Worm (Caenorhabditis elegans) whole organism, L4 larva: ENCODE results near the gene oac-51.

Experiments used
- F26F4.8 ChIP-seq: fragments of 200-800 bp; sonication (Bioruptor generic); conservative IDR thresholded peaks from 2 replicates; pipeline ENCODE4 v1.3.6; 2022; ENCODE audit warnings: missing genetic modification characterization, missing compliant biosample characterization
- ZK546.5 ChIP-seq, 2 experiments: sonication (generic microtip); optimal IDR thresholded peaks; 2 replicates each; lab custom pipeline; 2017; ENCODE audit warnings: missing biosample characterization in 2 of 2, missing genetic modification characterization in 2 of 2
- aha-1 ChIP-seq: fragments of 150-350 bp; peaks from one replicate; lab custom pipeline; 2014; ENCODE audit warnings: missing biosample characterization, missing genetic modification characterization
- aly-2 ChIP-seq: sonication (generic microtip); optimal IDR thresholded peaks from 2 replicates; lab custom pipeline; 2018; ENCODE audit warnings: missing biosample characterization, missing genetic modification characterization
- arid-1 ChIP-seq: fragments of 200-800 bp; sonication (Bioruptor generic); conservative IDR thresholded peaks from 2 replicates; pipeline ENCODE4 v1.3.6; 2022; ENCODE audit warnings: missing genetic modification reagents, missing genetic modification characterization, missing compliant biosample characterization
- attf-4 ChIP-seq: sonication (generic microtip); optimal IDR thresholded peaks from 3 replicates; lab custom pipeline; 2017; ENCODE audit warnings: missing biosample characterization, missing genetic modification characterization
- ceh-44 ChIP-seq: fragments of 200-800 bp; sonication (Bioruptor generic); IDR thresholded peaks from 2 replicates; pipeline ENCODE4 v1.3.6; 2022; ENCODE audit warnings: missing genetic modification reagents, missing genetic modification characterization, missing compliant biosample characterization
- ceh-62 ChIP-seq: sonication (generic microtip); optimal IDR thresholded peaks from 2 replicates; lab custom pipeline; 2017; ENCODE audit warnings: missing biosample characterization, missing genetic modification characterization
- ceh-82 ChIP-seq: sonication (generic microtip); optimal IDR thresholded peaks from 2 replicates; lab custom pipeline; 2017; ENCODE audit warnings: missing biosample characterization, missing genetic modification characterization
- ces-1 ChIP-seq: fragments of 150-350 bp; sonication (generic microtip); optimal IDR thresholded peaks from 4 replicates; lab custom pipeline; 2014; ENCODE audit warnings: missing biosample characterization, missing genetic modification reagents, missing genetic modification characterization
- cey-2 ChIP-seq: sonication (generic microtip); optimal IDR thresholded peaks from 3 replicates; lab custom pipeline; 2017; ENCODE audit warnings: missing genetic modification characterization, mild to moderate bottlenecking, missing compliant biosample characterization, antibody characterized with exemption, borderline replicate concordance; ENCODE audit not compliant: insufficient read depth
- ctbp-1 ChIP-seq: fragments of 200-800 bp; sonication (Bioruptor generic); IDR thresholded peaks from 2 replicates; pipeline ENCODE4 v1.3.6; 2022; ENCODE audit warnings: missing genetic modification reagents, missing genetic modification characterization, missing compliant biosample characterization
- daf-16 ChIP-seq, 3 experiments: sonication (generic microtip); optimal IDR thresholded peaks; 2 replicates each; lab custom pipeline; 2016 to 2017; ENCODE audit warnings: missing genetic modification characterization in 3 of 3, missing genetic modification reagents in 3 of 3, mild to moderate bottlenecking in 2 of 3, missing compliant biosample characterization in 2 of 3, missing biosample characterization in 1 of 3, moderate library complexity in 1 of 3
- daf-19 ChIP-seq: fragments of 200-800 bp; sonication (Bioruptor generic); conservative IDR thresholded peaks from 2 replicates; pipeline ENCODE4 v1.3.6; 2022; ENCODE audit warnings: missing genetic modification characterization, missing compliant biosample characterization
- daf-8 ChIP-seq: fragments of 200-800 bp; sonication (Bioruptor generic); IDR thresholded peaks from 2 replicates; pipeline ENCODE4 v1.3.6; 2022; ENCODE audit warnings: missing genetic modification characterization, missing compliant biosample characterization
- dmd-8 ChIP-seq: fragments of 200-800 bp; sonication (Bioruptor generic); IDR thresholded peaks from 2 replicates; pipeline ENCODE4 v1.3.6; 2022; ENCODE audit warnings: missing genetic modification characterization, missing compliant biosample characterization
- dmd-9 ChIP-seq: fragments of 200-800 bp; sonication (Bioruptor generic); IDR thresholded peaks from 2 replicates; pipeline ENCODE4 v1.3.6; 2022; ENCODE audit warnings: missing genetic modification reagents, missing genetic modification characterization, missing compliant biosample characterization
- dpl-1 ChIP-seq: fragments of 150-350 bp; optimal IDR thresholded peaks from 2 replicates; lab custom pipeline; 2014; ENCODE audit warnings: missing biosample characterization, missing genetic modification reagents, missing genetic modification characterization
- dve-1 ChIP-seq: sonication (generic microtip); optimal IDR thresholded peaks from 2 replicates; lab custom pipeline; 2017; ENCODE audit warnings: antibody characterized with exemption, mild to moderate bottlenecking, missing genetic modification characterization, missing compliant biosample characterization; ENCODE audit not compliant: insufficient read depth
- hif-1 ChIP-seq, 2 experiments: sonication (generic microtip); optimal IDR thresholded peaks; 2 replicates each; lab custom pipeline; 2016 to 2017; ENCODE audit warnings: missing compliant biosample characterization in 2 of 2, missing genetic modification characterization in 2 of 2, missing genetic modification reagents in 2 of 2, missing genotype in 2 of 2, mild to moderate bottlenecking in 1 of 2
- hlh-30 ChIP-seq: sonication (generic microtip); optimal IDR thresholded peaks from 2 replicates; lab custom pipeline; 2017; ENCODE audit warnings: antibody characterized with exemption, mild to moderate bottlenecking, missing genetic modification characterization, missing compliant biosample characterization; ENCODE audit not compliant: insufficient read depth
- jun-1 ChIP-seq: fragments of 150-350 bp; optimal IDR thresholded peaks from 2 replicates; lab custom pipeline; 2014; ENCODE audit warnings: missing biosample characterization, missing genetic modification reagents, missing genetic modification characterization
- lim-7 ChIP-seq: fragments of 200-800 bp; sonication (Bioruptor generic); IDR thresholded peaks from 2 replicates; pipeline ENCODE4 v1.3.6; 2022; ENCODE audit warnings: missing genetic modification characterization, missing compliant biosample characterization
- lin-1 ChIP-seq: fragments of 200-800 bp; sonication (Bioruptor generic); IDR thresholded peaks from 2 replicates; pipeline ENCODE4 v1.3.6; 2022; ENCODE audit warnings: missing genetic modification reagents, missing genetic modification characterization, missing compliant biosample characterization
- lsy-2 ChIP-seq, 2 experiments: fragments of 150-350 bp in 1 of 2; sonication (generic microtip) in 1 of 2; optimal IDR thresholded peaks; 2 replicates each; lab custom pipeline; 2014 to 2017; ENCODE audit warnings: missing biosample characterization in 2 of 2, missing genetic modification characterization in 2 of 2
- madf-5 ChIP-seq, 2 experiments: fragments of 200-800 bp; sonication (Bioruptor generic); IDR thresholded peaks; 2 replicates each; pipeline ENCODE4 v1.3.6; 2022; ENCODE audit warnings: missing compliant biosample characterization in 2 of 2, missing genetic modification characterization in 2 of 2
- madf-9 ChIP-seq: fragments of 200-800 bp; sonication (Bioruptor generic); conservative IDR thresholded peaks from 2 replicates; pipeline ENCODE4 v1.3.6; 2022; ENCODE audit warnings: missing genetic modification reagents, missing genetic modification characterization, missing compliant biosample characterization
- mep-1 ChIP-seq: fragments of 150-350 bp; sonication (generic microtip); optimal IDR thresholded peaks from 3 replicates; lab custom pipeline; 2014; ENCODE audit warnings: missing biosample characterization, missing genetic modification characterization
- nhr-10 ChIP-seq: fragments of 150-350 bp; optimal IDR thresholded peaks from 2 replicates; lab custom pipeline; 2014; ENCODE audit warnings: missing biosample characterization, missing genetic modification characterization
- nhr-28 ChIP-seq: fragments of 150-350 bp; optimal IDR thresholded peaks from 2 replicates; lab custom pipeline; 2014; ENCODE audit warnings: missing biosample characterization, missing genetic modification characterization
- nhr-41 ChIP-seq: fragments of 200-800 bp; sonication (Bioruptor generic); IDR thresholded peaks from 2 replicates; pipeline ENCODE4 v1.3.6; 2022; ENCODE audit warnings: missing genetic modification reagents, missing genetic modification characterization, missing compliant biosample characterization
- nhr-42 ChIP-seq: fragments of 200-800 bp; sonication (Bioruptor generic); IDR thresholded peaks from 2 replicates; pipeline ENCODE4 v1.3.6; 2022; ENCODE audit warnings: missing genetic modification characterization, missing compliant biosample characterization
- pha-4 ChIP-seq, 2 experiments: fragments of 150-350 bp in 1 of 2; fragments of 200-800 bp in 1 of 2; sonication (Bioruptor generic) in 1 of 2; IDR thresholded peaks in 1 of 2; optimal IDR thresholded peaks in 1 of 2; 2 replicates each; pipeline versions ENCODE4 v1.3.6 to Lab custom; 2014 to 2022; ENCODE audit warnings: missing genetic modification characterization in 2 of 2, missing genetic modification reagents in 2 of 2, missing biosample characterization in 1 of 2, missing compliant biosample characterization in 1 of 2
- pqm-1 ChIP-seq: sonication (generic microtip); optimal IDR thresholded peaks from 2 replicates; lab custom pipeline; 2017; ENCODE audit warnings: missing biosample characterization, missing genetic modification characterization
- saeg-2 ChIP-seq: fragments of 200-800 bp; sonication (Bioruptor generic); IDR thresholded peaks from 2 replicates; pipeline ENCODE4 v1.3.6; 2022; ENCODE audit warnings: missing genetic modification reagents, missing genetic modification characterization, missing compliant biosample characterization
- spr-3 ChIP-seq: fragments of 200-800 bp; sonication (Bioruptor generic); optimal IDR thresholded peaks from 2 replicates; lab custom pipeline; 2018; ENCODE audit warnings: mild to moderate bottlenecking, missing genetic modification characterization, missing compliant biosample characterization
- ztf-7 ChIP-seq: fragments of 150-350 bp; optimal IDR thresholded peaks from 2 replicates; lab custom pipeline; 2014; ENCODE audit warnings: missing biosample characterization, missing genetic modification characterization

The oac-51 gene

ce11 chrIV:4326445-4326844, 10.2 kb upstream of the oac-51 start, which contains the start of gene trpl-2:
trpl-2 (plus strand) TSS chrIV:4326654.
- no peak for TF ChIP-seq ces-1 (GFP tag; lab: Kevin White, UChicago)
- no peak for TF ChIP-seq dve-1 (tag; lab: Kevin White, UChicago)
- TF ChIP-seq aha-1 (tag; lab: Kevin White, UChicago), result peak; percentile 44
- TF ChIP-seq daf-16 (GFP tag; optimal IDR thresholded peaks at IDR 0.05; lab: Kevin White, UChicago), result no peak
- TF ChIP-seq daf-16 (tag; optimal IDR thresholded peaks at IDR 0.05; lab: Kevin White, UChicago), result peak; percentile 48
- no peak for TF ChIP-seq arid-1
- TF ChIP-seq ztf-7 (tag; lab: Kevin White, UChicago), result no peak
- TF ChIP-seq pqm-1, result peak; percentile 33
- peak; percentile 71 for TF ChIP-seq nhr-28 (tag; lab: Kevin White, UChicago)
- TF ChIP-seq dpl-1 (GFP tag; lab: Kevin White, UChicago), result peak; percentile 9
- no peak for TF ChIP-seq ceh-62 (tag; lab: Kevin White, UChicago)
- TF ChIP-seq ZK546.5 (tag; optimal IDR thresholded peaks at IDR 0.05; lab: Kevin White, UChicago), result no peak
- TF ChIP-seq dmd-9 (GFP tag; lab: Robert Waterston, UW), result no peak

- no peak for TF ChIP-seq aha-1 (tag; lab: Kevin White, UChicago)
- TF ChIP-seq pha-4 (GFP tag; IDR thresholded peaks at IDR 0.05; lab: Robert Waterston, UW), result no peak
- no peak for TF ChIP-seq pha-4 (tag; optimal IDR thresholded peaks at IDR 0.05; lab: Kevin White, UChicago)
- no peak for TF ChIP-seq madf-9 (GFP tag; lab: Robert Waterston, UW)
- no peak for TF ChIP-seq saeg-2 (GFP tag; lab: Robert Waterston, UW)
- TF ChIP-seq ceh-62 (tag; lab: Kevin White, UChicago), result no peak
- TF ChIP-seq madf-5 (GFP tag; IDR thresholded peaks at IDR 0.05; lab: Robert Waterston, UW), result no peak
- no peak for TF ChIP-seq dmd-8 (GFP tag; lab: Robert Waterston, UW)
- TF ChIP-seq lin-1 (GFP tag; lab: Robert Waterston, UW), result no peak
- TF ChIP-seq lsy-2 (tag; optimal IDR thresholded peaks at IDR 0.05; lab: Kevin White, UChicago), result no peak
- TF ChIP-seq nhr-41 (GFP tag; lab: Robert Waterston, UW), result no peak
- TF ChIP-seq ceh-44 (GFP tag; lab: Robert Waterston, UW), result no peak
- no peak for TF ChIP-seq nhr-42 (GFP tag; lab: Robert Waterston, UW)
These were observed 1.6 kb downstream of the oac-51 start for ce11 chrIV:4338217-4338616.

- TF ChIP-seq aha-1 (tag; lab: Kevin White, UChicago) (peak; percentile 83), cey-2 (tag; lab: Kevin White, UChicago) (no peak), arid-1 (no peak), saeg-2 (GFP tag; lab: Robert Waterston, UW) (no peak), madf-5 (GFP tag; IDR thresholded peaks at IDR 0.05; lab: Robert Waterston, UW) (no peak), ctbp-1 (GFP tag; lab: Robert Waterston, UW) (no peak)
- TF ChIP-seq, all 104 proteins: peak for 1
These were observed 8.2 kb downstream of the oac-51 start for ce11 chrIV:4344828-4345227.

ce11 chrIV:4346512-4346911, 9.9 kb downstream of the oac-51 start, which contains the start of gene oac-52:
oac-52 (minus strand) TSS chrIV:4346612.
- TF ChIP-seq hif-1 (tag; optimal IDR thresholded peaks at IDR 0.05; lab: Kevin White, UChicago), result no peak
- TF ChIP-seq daf-19, result no peak
- TF ChIP-seq lin-1 (GFP tag; lab: Robert Waterston, UW), result no peak
- no peak for TF ChIP-seq jun-1 (tag; lab: Kevin White, UChicago)
- no peak for TF ChIP-seq spr-3 (GFP tag; lab: Kevin White, UChicago)
- no peak for TF ChIP-seq aha-1 (tag; lab: Kevin White, UChicago)
- no peak for TF ChIP-seq cey-2 (tag; lab: Kevin White, UChicago)
- TF ChIP-seq lim-7, result no peak
- TF ChIP-seq daf-8 (GFP tag; lab: Robert Waterston, UW), result no peak
- TF ChIP-seq mep-1 (tag; lab: Kevin White, UChicago), result no peak
- no peak for TF ChIP-seq ceh-82
- TF ChIP-seq aly-2, result no peak
- TF ChIP-seq nhr-10 (tag; lab: Kevin White, UChicago), result no peak
- TF ChIP-seq F26F4.8 (GFP tag; lab: Robert Waterston, UW), result no peak
- no peak for TF ChIP-seq hlh-30 (tag; lab: Kevin White, UChicago)
- no peak for TF ChIP-seq attf-4 (tag; lab: Kevin White, UChicago)
